Worm (Caenorhabditis elegans) whole organism, young adult: Measurements from ENCODE around the gene his-31.

ENCODE experiments used
- F23B12.7 ChIP-seq: sonication (generic microtip); optimal IDR thresholded peaks from 2 replicates; lab custom pipeline; 2017; ENCODE audit warnings: missing genetic modification characterization, mild to moderate bottlenecking, missing compliant biosample characterization, antibody characterized with exemption, moderate library complexity; ENCODE audit not compliant: insufficient read depth
- F33H1.4 ChIP-seq: fragments of 200-800 bp; sonication (Bioruptor generic); IDR thresholded peaks from 2 replicates; pipeline ENCODE4 v1.3.6; 2022; ENCODE audit warnings: missing genetic modification reagents, missing genetic modification characterization, missing compliant biosample characterization
- F37B4.10 ChIP-seq: fragments of 200-800 bp; sonication (Bioruptor generic); IDR thresholded peaks from 2 replicates; pipeline ENCODE4 v1.3.6; 2022; ENCODE audit warnings: missing genetic modification characterization, missing compliant biosample characterization
- F49E8.2 ChIP-seq: sonication (generic microtip); optimal IDR thresholded peaks from 3 replicates; lab custom pipeline; 2017; ENCODE audit warnings: missing genetic modification characterization, mild to moderate bottlenecking, missing compliant biosample characterization, antibody characterized with exemption, moderate library complexity; ENCODE audit not compliant: insufficient read depth
- F57A8.1 ChIP-seq: fragments of 200-800 bp; sonication (Bioruptor generic); optimal IDR thresholded peaks from 2 replicates; lab custom pipeline; 2018; ENCODE audit warnings: mild to moderate bottlenecking, missing genetic modification characterization, moderate library complexity, missing compliant biosample characterization
- K12H6.12 ChIP-seq: fragments of 200-800 bp; sonication (Bioruptor generic); optimal IDR thresholded peaks from 2 replicates; lab custom pipeline; 2018; ENCODE audit warnings: mild to moderate bottlenecking, missing genetic modification characterization, missing compliant biosample characterization
- ZK185.1 ChIP-seq: sonication (generic microtip); optimal IDR thresholded peaks from 2 replicates; lab custom pipeline; 2016; ENCODE audit warnings: mild to moderate bottlenecking, missing genetic modification characterization, missing compliant biosample characterization; ENCODE audit not compliant: poor library complexity, severe bottlenecking
- atf-7 ChIP-seq: sonication (generic microtip); optimal IDR thresholded peaks from 2 replicates; lab custom pipeline; 2017; ENCODE audit warnings: mild to moderate bottlenecking, missing genetic modification characterization, missing compliant biosample characterization
- attf-5 ChIP-seq: fragments of 200-800 bp; sonication (Bioruptor generic); optimal IDR thresholded peaks from 2 replicates; lab custom pipeline; 2018; ENCODE audit warnings: mild to moderate bottlenecking, missing genetic modification characterization, missing compliant biosample characterization
- die-1 ChIP-seq: sonication (generic microtip); optimal IDR thresholded peaks from 2 replicates; lab custom pipeline; 2016; ENCODE audit warnings: missing genotype, mild to moderate bottlenecking, missing genetic modification characterization, missing compliant biosample characterization
- dpl-1 ChIP-seq: fragments of 150-350 bp; optimal IDR thresholded peaks from 2 replicates; lab custom pipeline; 2014; ENCODE audit warnings: missing biosample characterization, missing genetic modification reagents, missing genetic modification characterization
- efl-1 ChIP-seq: fragments of 150-350 bp; optimal IDR thresholded peaks from 2 replicates; lab custom pipeline; 2014; ENCODE audit warnings: missing biosample characterization, missing genetic modification reagents, missing genetic modification characterization
- egrh-3 ChIP-seq: fragments of 200-800 bp; sonication (Bioruptor generic); IDR thresholded peaks from 2 replicates; pipeline ENCODE4 v1.3.6; 2022; ENCODE audit warnings: missing genetic modification reagents, missing genetic modification characterization, missing compliant biosample characterization
- ekl-4 ChIP-seq: fragments of 200-800 bp; sonication (Bioruptor generic); IDR thresholded peaks from 2 replicates; pipeline ENCODE4 v1.3.6; 2022; ENCODE audit warnings: missing genetic modification reagents, missing genetic modification characterization, missing compliant biosample characterization
- ets-4 ChIP-seq: fragments of 200-800 bp; sonication (Bioruptor generic); optimal IDR thresholded peaks from 2 replicates; lab custom pipeline; 2018; ENCODE audit warnings: mild to moderate bottlenecking, missing genetic modification characterization, missing compliant biosample characterization
- hmg-1.2 ChIP-seq: fragments of 200-800 bp; sonication (Bioruptor generic); IDR thresholded peaks from 2 replicates; pipeline ENCODE4 v1.3.6; 2022; ENCODE audit warnings: missing genetic modification reagents, missing genetic modification characterization, missing compliant biosample characterization
- lin-26 ChIP-seq: fragments of 200-800 bp; sonication (Bioruptor generic); IDR thresholded peaks from 2 replicates; pipeline ENCODE4 v1.3.6; 2022; ENCODE audit warnings: missing genetic modification reagents, missing genetic modification characterization, missing compliant biosample characterization
- lin-40 ChIP-seq: sonication (generic microtip); optimal IDR thresholded peaks from 2 replicates; lab custom pipeline; 2016; ENCODE audit warnings: missing genetic modification characterization, mild to moderate bottlenecking, missing compliant biosample characterization, missing genotype, missing genetic modification reagents
- lsl-1 ChIP-seq: fragments of 200-800 bp; sonication (Bioruptor generic); optimal IDR thresholded peaks from 2 replicates; lab custom pipeline; 2018; ENCODE audit warnings: mild to moderate bottlenecking, missing genetic modification characterization, moderate library complexity, missing compliant biosample characterization
- madf-6 ChIP-seq: fragments of 200-800 bp; sonication (Bioruptor generic); IDR thresholded peaks from 2 replicates; pipeline ENCODE4 v1.3.6; 2022; ENCODE audit warnings: missing genetic modification reagents, missing genetic modification characterization, missing compliant biosample characterization
- nfya-1 ChIP-seq: sonication (generic microtip); optimal IDR thresholded peaks from 2 replicates; lab custom pipeline; 2017; ENCODE audit warnings: antibody characterized with exemption, missing compliant biosample characterization, missing genetic modification characterization, borderline replicate concordance; ENCODE audit not compliant: insufficient read depth
- pha-4 ChIP-seq: fragments of 150-350 bp; sonication (generic microtip); optimal IDR thresholded peaks from 2 replicates; lab custom pipeline; 2014; ENCODE audit warnings: missing biosample characterization, missing genetic modification reagents, missing genetic modification characterization
- snpc-3.4 ChIP-seq: sonication (generic microtip); optimal IDR thresholded peaks from 2 replicates; lab custom pipeline; 2017; ENCODE audit warnings: missing genetic modification characterization, mild to moderate bottlenecking, missing compliant biosample characterization, antibody characterized with exemption, moderate library complexity, missing genotype, missing genetic modification reagents
- snpc-4 ChIP-seq, 5 experiments: fragments of 150-350 bp in 1 of 5; sonication (generic microtip) in 4 of 5; optimal IDR thresholded peaks; 2 replicates each; lab custom pipeline; 2014 to 2018; ENCODE audit warnings: missing genetic modification characterization in 5 of 5, missing biosample characterization in 3 of 5, antibody characterized with exemption in 2 of 5, mild to moderate bottlenecking in 2 of 5, missing compliant biosample characterization in 2 of 5, missing genotype in 2 of 5, moderate library complexity in 2 of 5, missing genetic modification reagents in 1 of 5
- somi-1 ChIP-seq: fragments of 200-800 bp; sonication (Bioruptor generic); optimal IDR thresholded peaks from 2 replicates; lab custom pipeline; 2018; ENCODE audit warnings: mild to moderate bottlenecking, missing genetic modification characterization, missing compliant biosample characterization
- tbp1 ChIP-seq: fragments of 200-800 bp; sonication (Bioruptor generic); optimal IDR thresholded peaks from 2 replicates; lab custom pipeline; 2018; ENCODE audit warnings: mild to moderate bottlenecking, missing genetic modification characterization, missing compliant biosample characterization
- tbx-9 ChIP-seq: sonication (generic microtip); optimal IDR thresholded peaks from 2 replicates; lab custom pipeline; 2016; ENCODE audit warnings: borderline replicate concordance, missing genetic modification characterization, inconsistent platforms, missing compliant biosample characterization
- tlf-1 ChIP-seq: fragments of 200-800 bp; sonication (Bioruptor generic); optimal IDR thresholded peaks from 2 replicates; lab custom pipeline; 2018; ENCODE audit warnings: mild to moderate bottlenecking, missing genetic modification characterization, missing compliant biosample characterization
- unc-62 ChIP-seq: fragments of 150-350 bp; optimal IDR thresholded peaks from 2 replicates; lab custom pipeline; 2014; ENCODE audit warnings: missing biosample characterization, missing genetic modification reagents, missing genetic modification characterization
- zfh-2 ChIP-seq: fragments of 200-800 bp; sonication (Bioruptor generic); conservative IDR thresholded peaks from 2 replicates; pipeline ENCODE4 v1.3.6; 2022; ENCODE audit warnings: missing genetic modification reagents, missing genetic modification characterization, missing compliant biosample characterization
- ztf-28 ChIP-seq: fragments of 200-800 bp; sonication (Bioruptor generic); IDR thresholded peaks from 2 replicates; pipeline ENCODE4 v1.3.6; 2022; ENCODE audit warnings: missing genetic modification reagents, missing genetic modification characterization, missing compliant biosample characterization

The his-31 gene

ce11 chrIV:8291232-8291631 lies 42.6 kb downstream of the his-31 start, which contains the start of gene K07H8.2:
K07H8.2 (plus strand) TSS chrIV:8291532.
- TF ChIP-seq tbx-9 (no peak), nfya-1 (no peak), F49E8.2 (tag; lab: Kevin White, UChicago) (peak; percentile 35), ztf-28 (GFP tag; lab: Robert Waterston, UW) (no peak), atf-7 (tag; lab: Kevin White, UChicago) (no peak)
- TF ChIP-seq, all 124 proteins: peak for 1

ce11 chrIV:8289580-8290323 lies 44.0 kb downstream of the his-31 start, which contains the start of gene daf-31:
daf-31 (plus strand) TSS chrIV:8290273.
- no peak for TF ChIP-seq pha-4 (tag; lab: Kevin White, UChicago)
- no peak for TF ChIP-seq ZK185.1 (tag; lab: Kevin White, UChicago)
- TF ChIP-seq attf-5 (GFP tag; lab: Kevin White, UChicago): peak; percentile 55
- peak; percentile 6; the same call in 1 of the 2 replicates for TF ChIP-seq madf-6 (GFP tag; lab: Robert Waterston, UW)
- TF ChIP-seq lsl-1 (GFP tag; lab: Kevin White, UChicago): peak; percentile 7
- TF ChIP-seq F23B12.7: peak; percentile 45
- TF ChIP-seq snpc-4 (GFP tag; optimal IDR thresholded peaks at IDR 0.05; lab: Kevin White, UChicago): no peak
- TF ChIP-seq snpc-4 (tag; optimal IDR thresholded peaks at IDR 0.05; lab: Kevin White, UChicago): peak in 1 of 4 experiments; percentile 54
- TF ChIP-seq efl-1 (GFP tag; lab: Kevin White, UChicago): peak; percentile 72
- peak; percentile 3; the same call in 1 of the 2 replicates for TF ChIP-seq hmg-1.2
- no peak for TF ChIP-seq ztf-28 (GFP tag; lab: Robert Waterston, UW)
- TF ChIP-seq tbp1 (GFP tag; lab: Kevin White, UChicago): peak; percentile 24
- peak; percentile 87 for TF ChIP-seq F33H1.4 (GFP tag; lab: Robert Waterston, UW)
- TF ChIP-seq dpl-1 (GFP tag; lab: Kevin White, UChicago): peak; percentile 67

ce11 chrIV:8289505-8289579 lies 44.4 kb downstream of the his-31 start, which contains the start of gene nucl-1:
nucl-1 (minus strand) TSS chrIV:8289530.
- TF ChIP-seq lin-40 (no peak), ekl-4 (GFP tag; lab: Robert Waterston, UW) (no peak), somi-1 (GFP tag; lab: Kevin White, UChicago) (no peak), K12H6.12 (tag; lab: Kevin White, UChicago) (no peak), unc-62 (GFP tag; lab: Kevin White, UChicago) (no peak), tbp1 (GFP tag; lab: Kevin White, UChicago) (no peak)
- TF ChIP-seq, all 124 proteins: peak for 0

- TF ChIP-seq zfh-2 (GFP tag; lab: Robert Waterston, UW) (peak; percentile 73), tlf-1 (GFP tag; lab: Kevin White, UChicago) (no peak), F37B4.10 (0 out of 2 replicates have a peak, but pooled peaks have one; percentile 50), egrh-3 (GFP tag; lab: Robert Waterston, UW) (peak; percentile 75; the same call in 1 of the 2 replicates), snpc-3.4 (no peak), die-1 (tag; lab: Kevin White, UChicago) (peak; percentile 29)
Observed at ce11 chrIV:8289105-8289504, 44.7 kb downstream of the his-31 start.

- no peak for TF ChIP-seq F57A8.1 (GFP tag; lab: Kevin White, UChicago)
- 0 out of 2 replicates have a peak, but pooled peaks have one; percentile 52 for TF ChIP-seq lin-26
- no peak for TF ChIP-seq ets-4 (GFP tag; lab: Kevin White, UChicago)
Observed at ce11 chrIV:8287287-8287686, 46.5 kb downstream of the his-31 start.
